Worm (Caenorhabditis elegans) whole organism, early embryonic: ENCODE data around the gene C54E10.3.

Experiments used
- B0310.2 ChIP-seq: sonication (generic microtip); optimal IDR thresholded peaks from 2 replicates; lab custom pipeline; 2016; ENCODE audit warnings: mild to moderate bottlenecking, missing genetic modification characterization, missing compliant biosample characterization
- F13C5.2 ChIP-seq: sonication (generic microtip); optimal IDR thresholded peaks from 2 replicates; lab custom pipeline; 2017; ENCODE audit warnings: mild to moderate bottlenecking, missing genetic modification characterization, inconsistent platforms, missing compliant biosample characterization
- aly-1 ChIP-seq: sonication (generic microtip); optimal IDR thresholded peaks from 2 replicates; lab custom pipeline; 2016; ENCODE audit warnings: missing genetic modification characterization, missing compliant biosample characterization
- ama-1 ChIP-seq: fragments of 150-350 bp; optimal IDR thresholded peaks from 2 replicates; lab custom pipeline; 2014
- ceh-13 ChIP-seq: fragments of 200-800 bp; sonication (Bioruptor generic); optimal IDR thresholded peaks from 2 replicates; lab custom pipeline; 2018; ENCODE audit warnings: mild to moderate bottlenecking, missing genetic modification characterization, missing compliant biosample characterization
- ceh-36 ChIP-seq: sonication (generic microtip); optimal IDR thresholded peaks from 2 replicates; lab custom pipeline; 2016; ENCODE audit warnings: missing genetic modification characterization, inconsistent platforms, missing compliant biosample characterization
- ets-7 ChIP-seq: sonication (generic microtip); optimal IDR thresholded peaks from 2 replicates; lab custom pipeline; 2016; ENCODE audit warnings: missing genotype, missing genetic modification characterization, missing compliant biosample characterization
- flt-1 ChIP-seq: fragments of 200-800 bp; sonication (Bioruptor generic); IDR thresholded peaks from 2 replicates; pipeline ENCODE4 v1.3.6; 2022; ENCODE audit warnings: missing genetic modification characterization, missing compliant biosample characterization
- hmbx-1 ChIP-seq: sonication (generic microtip); optimal IDR thresholded peaks from 2 replicates; lab custom pipeline; 2016; ENCODE audit warnings: mild to moderate bottlenecking, missing genetic modification characterization, missing compliant biosample characterization
- hmg-4 ChIP-seq: fragments of 200-800 bp; sonication (Bioruptor generic); optimal IDR thresholded peaks from 2 replicates; lab custom pipeline; 2018; ENCODE audit warnings: mild to moderate bottlenecking, missing genetic modification characterization, missing compliant biosample characterization
- hnd-1 ChIP-seq: sonication (generic microtip); optimal IDR thresholded peaks from 2 replicates; lab custom pipeline; 2016; ENCODE audit warnings: missing genetic modification characterization, missing compliant biosample characterization
- pes-1 ChIP-seq: fragments of 200-800 bp; sonication (Bioruptor generic); IDR thresholded peaks from 2 replicates; pipeline ENCODE4 v1.3.6; 2022; ENCODE audit warnings: missing genetic modification reagents, missing genetic modification characterization, missing compliant biosample characterization
- scrt-1 ChIP-seq: fragments of 200-800 bp; sonication (Bioruptor generic); IDR thresholded peaks from 2 replicates; pipeline ENCODE4 v1.3.6; 2022; ENCODE audit warnings: missing genetic modification characterization, missing compliant biosample characterization
- sea-1 ChIP-seq: fragments of 200-800 bp; sonication (Bioruptor generic); conservative IDR thresholded peaks from 2 replicates; pipeline ENCODE4 v1.3.6; 2022; ENCODE audit warnings: missing genetic modification characterization, missing compliant biosample characterization
- tbx-11 ChIP-seq: fragments of 200-800 bp; sonication (Bioruptor generic); IDR thresholded peaks from 2 replicates; pipeline ENCODE4 v1.3.6; 2022; ENCODE audit warnings: missing genetic modification characterization, missing compliant biosample characterization
- tbx-37 ChIP-seq: fragments of 200-800 bp; sonication (Bioruptor generic); conservative IDR thresholded peaks from 2 replicates; pipeline ENCODE4 v1.3.6; 2022; ENCODE audit warnings: missing genetic modification reagents, missing genetic modification characterization, missing compliant biosample characterization
- tra-4 ChIP-seq: sonication (generic microtip); optimal IDR thresholded peaks from 2 replicates; lab custom pipeline; 2017; ENCODE audit warnings: missing genetic modification characterization, missing compliant biosample characterization

The C54E10.3 gene

DNA sequence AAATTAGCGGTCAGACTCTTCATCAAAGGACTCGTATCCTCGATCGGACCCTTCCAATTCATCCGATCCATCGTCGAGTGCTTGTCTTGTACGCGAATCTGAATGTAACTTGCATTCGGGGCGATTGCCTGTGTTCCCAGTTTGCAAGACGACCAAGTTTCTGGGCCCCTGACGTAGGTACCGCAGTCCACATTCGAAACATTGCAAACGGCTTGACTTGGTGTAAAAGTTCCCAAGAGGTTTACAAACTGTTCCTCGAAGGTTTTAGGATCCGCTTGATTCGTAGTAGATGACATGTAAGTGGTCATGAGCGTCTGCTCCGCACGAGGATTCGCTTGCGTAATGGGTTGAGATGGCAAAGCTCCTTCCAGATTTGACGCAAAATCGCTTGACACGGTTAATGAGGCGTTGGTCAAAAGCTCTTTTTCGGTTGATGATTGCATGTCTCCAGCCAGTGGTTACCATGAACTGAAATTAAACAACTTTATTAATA is 34.5 kb upstream of the C54E10.3 start, which contains the start of gene Y17D7B.4:
Gene Y17D7B.4, minus strand, starts transcription at position 443 of the 493 bp plus-strand sequence.
- TF ChIP-seq scrt-1 = no peak
- TF ChIP-seq pes-1 (GFP tag; lab: Robert Waterston, UW) = no peak
- TF ChIP-seq flt-1 (GFP tag; lab: Robert Waterston, UW) = no peak
- no peak for TF ChIP-seq tbx-11 (GFP tag; lab: Robert Waterston, UW)
- no peak for TF ChIP-seq ceh-36 (tag; lab: Kevin White, UChicago)
- TF ChIP-seq ceh-13 (GFP tag; lab: Kevin White, UChicago) = no peak
- TF ChIP-seq hnd-1 (tag; lab: Kevin White, UChicago) = no peak
- no peak for TF ChIP-seq ama-1 (lab: Kevin White, UChicago)
- no peak for TF ChIP-seq tbx-37 (GFP tag; lab: Robert Waterston, UW)
- TF ChIP-seq hmg-4 (GFP tag; lab: Kevin White, UChicago) = no peak
- no peak for TF ChIP-seq B0310.2 (tag; lab: Kevin White, UChicago)
- TF ChIP-seq sea-1 = no peak
- no peak for TF ChIP-seq aly-1 (tag; lab: Kevin White, UChicago)
- TF ChIP-seq tra-4 (tag; lab: Kevin White, UChicago) = no peak

- no peak for TF ChIP-seq ets-7 (tag; lab: Kevin White, UChicago)
- TF ChIP-seq ceh-36 (tag; lab: Kevin White, UChicago) = no peak
- TF ChIP-seq aly-1 (tag; lab: Kevin White, UChicago) = no peak
- TF ChIP-seq ceh-13 (GFP tag; lab: Kevin White, UChicago) = no peak
- no peak for TF ChIP-seq sea-1
- TF ChIP-seq pes-1 (GFP tag; lab: Robert Waterston, UW) = no peak
- TF ChIP-seq B0310.2 (tag; lab: Kevin White, UChicago) = no peak
- no peak for TF ChIP-seq scrt-1
- TF ChIP-seq F13C5.2 (tag; lab: Kevin White, UChicago) = no peak
Measured at ce11 chrV:18780605-18781004, 30.2 kb upstream of the C54E10.3 start.

DNA sequence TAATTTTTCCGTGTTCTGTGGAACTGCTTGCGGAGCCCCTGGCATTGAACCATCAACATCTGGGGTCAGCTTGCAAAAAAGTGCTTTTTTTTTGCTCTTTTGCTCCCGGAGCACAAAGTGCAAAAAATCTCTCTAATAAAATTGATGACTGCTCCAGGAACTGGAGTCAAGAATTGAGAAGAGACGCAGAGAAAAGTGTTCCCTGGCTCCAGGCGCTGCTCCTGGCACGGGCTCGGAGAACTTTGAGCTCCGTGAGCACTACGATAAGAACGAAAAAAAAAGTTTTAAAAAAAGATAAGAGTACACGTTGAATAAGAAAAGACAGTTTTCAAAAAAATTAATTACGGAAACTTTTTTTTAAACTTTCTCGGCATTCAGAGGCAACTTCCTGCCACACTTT is 28.1 kb upstream of the C54E10.3 start:
- TF ChIP-seq hnd-1 (tag; lab: Kevin White, UChicago) (no peak), tbx-37 (GFP tag; lab: Robert Waterston, UW) (no peak), hmbx-1 (tag; lab: Kevin White, UChicago) (no peak), sea-1 (no peak), pes-1 (GFP tag; lab: Robert Waterston, UW) (no peak), F13C5.2 (tag; lab: Kevin White, UChicago) (no peak), ets-7 (tag; lab: Kevin White, UChicago) (no peak), ceh-13 (GFP tag; lab: Kevin White, UChicago) (no peak)

DNA sequence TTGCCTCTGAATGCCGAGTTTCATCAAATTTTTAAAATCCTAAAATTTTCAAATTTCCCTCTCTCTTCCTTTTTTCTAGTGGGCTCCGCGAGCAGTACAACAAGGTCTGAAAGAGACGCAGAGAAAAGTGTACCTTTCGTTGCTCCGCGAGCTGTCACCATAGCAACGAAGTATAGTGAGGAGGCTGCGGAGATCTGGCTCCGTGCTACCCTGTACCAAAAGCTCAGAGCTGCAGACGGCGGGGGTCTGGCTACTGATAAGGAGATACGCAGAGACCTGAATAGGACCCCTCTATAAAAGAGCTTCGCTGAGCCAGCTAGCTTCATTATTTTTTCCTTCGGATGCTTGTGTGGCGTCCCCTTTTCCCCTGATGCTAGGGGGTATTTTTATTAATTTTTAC is 27.3 kb upstream of the C54E10.3 start, which contains the start of gene Y17D7B.10:
Gene Y17D7B.10, plus strand, starts transcription at position 243 of the 400 bp plus-strand sequence.
- TF ChIP-seq ceh-36 (tag; lab: Kevin White, UChicago) (no peak), hmbx-1 (tag; lab: Kevin White, UChicago) (no peak), tra-4 (tag; lab: Kevin White, UChicago) (no peak), hnd-1 (tag; lab: Kevin White, UChicago) (no peak), sea-1 (no peak), hmg-4 (GFP tag; lab: Kevin White, UChicago) (no peak), pes-1 (GFP tag; lab: Robert Waterston, UW) (no peak), tbx-11 (GFP tag; lab: Robert Waterston, UW) (no peak), aly-1 (tag; lab: Kevin White, UChicago) (no peak), scrt-1 (no peak), B0310.2 (tag; lab: Kevin White, UChicago) (no peak), ets-7 (tag; lab: Kevin White, UChicago) (no peak), F13C5.2 (tag; lab: Kevin White, UChicago) (no peak), ceh-13 (GFP tag; lab: Kevin White, UChicago) (no peak)

- TF ChIP-seq F13C5.2 (tag; lab: Kevin White, UChicago) = no peak
- no peak for TF ChIP-seq ets-7 (tag; lab: Kevin White, UChicago)
- TF ChIP-seq tbx-11 (GFP tag; lab: Robert Waterston, UW) = no peak
- no peak for TF ChIP-seq hmg-4 (GFP tag; lab: Kevin White, UChicago)
- no peak for TF ChIP-seq ama-1 (lab: Kevin White, UChicago)
- no peak for TF ChIP-seq sea-1
- TF ChIP-seq tbx-37 (GFP tag; lab: Robert Waterston, UW) = no peak
- no peak for TF ChIP-seq tra-4 (tag; lab: Kevin White, UChicago)
- no peak for TF ChIP-seq B0310.2 (tag; lab: Kevin White, UChicago)
- TF ChIP-seq pes-1 (GFP tag; lab: Robert Waterston, UW) = no peak
- TF ChIP-seq ceh-13 (GFP tag; lab: Kevin White, UChicago) = no peak
- TF ChIP-seq hmbx-1 (tag; lab: Kevin White, UChicago) = no peak
Measured at ce11 chrV:18786694-18787093, 24.1 kb upstream of the C54E10.3 start, which contains the start of gene Y17D7B.3. Y17D7B.3 (minus strand) TSS chrV:18786794.

- TF ChIP-seq flt-1 (GFP tag; lab: Robert Waterston, UW) = no peak
- no peak for TF ChIP-seq ama-1 (lab: Kevin White, UChicago)
- no peak for TF ChIP-seq scrt-1
- TF ChIP-seq B0310.2 (tag; lab: Kevin White, UChicago) = no peak
- no peak for TF ChIP-seq hmbx-1 (tag; lab: Kevin White, UChicago)
- no peak for TF ChIP-seq tbx-37 (GFP tag; lab: Robert Waterston, UW)
- TF ChIP-seq hnd-1 (tag; lab: Kevin White, UChicago) = no peak
- TF ChIP-seq ets-7 (tag; lab: Kevin White, UChicago) = no peak
Measured at ce11 chrV:18787417-18787918, 23.3 kb upstream of the C54E10.3 start, which contains the start of gene Y17D7B.2. Y17D7B.2 (plus strand) TSS chrV:18787739.

DNA sequence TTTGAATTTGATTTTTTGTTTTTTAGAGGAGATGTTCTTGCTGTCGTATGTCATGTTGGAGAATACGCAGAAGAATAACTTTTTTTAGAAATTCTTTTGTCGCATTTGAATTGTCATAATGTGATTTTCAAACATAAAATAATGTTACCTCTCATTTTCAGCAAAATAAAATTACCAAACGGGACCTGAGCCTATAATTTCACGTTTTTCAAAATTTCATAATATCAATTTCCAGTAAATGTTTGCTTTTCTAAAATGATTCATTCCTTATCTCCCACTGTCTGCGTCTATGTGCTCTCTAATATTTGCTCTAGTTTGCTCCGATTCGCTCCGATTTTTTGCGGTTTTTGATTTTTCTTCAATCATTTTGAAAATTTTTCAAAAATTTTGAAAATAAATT is 20.1 kb upstream of the C54E10.3 start, which contains the start of gene nhr-231:
Gene nhr-231, plus strand, starts transcription at position 301 of the 400 bp plus-strand sequence.
- no peak for TF ChIP-seq F13C5.2 (tag; lab: Kevin White, UChicago)
- no peak for TF ChIP-seq hmbx-1 (tag; lab: Kevin White, UChicago)
- TF ChIP-seq ama-1 (lab: Kevin White, UChicago) = no peak
- TF ChIP-seq sea-1 = no peak
- no peak for TF ChIP-seq B0310.2 (tag; lab: Kevin White, UChicago)
- no peak for TF ChIP-seq pes-1 (GFP tag; lab: Robert Waterston, UW)
- no peak for TF ChIP-seq aly-1 (tag; lab: Kevin White, UChicago)
- TF ChIP-seq ceh-13 (GFP tag; lab: Kevin White, UChicago) = no peak
- TF ChIP-seq tra-4 (tag; lab: Kevin White, UChicago) = no peak
- no peak for TF ChIP-seq hnd-1 (tag; lab: Kevin White, UChicago)
- TF ChIP-seq scrt-1 = no peak
- no peak for TF ChIP-seq tbx-11 (GFP tag; lab: Robert Waterston, UW)
- TF ChIP-seq tbx-37 (GFP tag; lab: Robert Waterston, UW) = no peak
- no peak for TF ChIP-seq ceh-36 (tag; lab: Kevin White, UChicago)
- no peak for TF ChIP-seq flt-1 (GFP tag; lab: Robert Waterston, UW)
- TF ChIP-seq ets-7 (tag; lab: Kevin White, UChicago) = no peak
- TF ChIP-seq hmg-4 (GFP tag; lab: Kevin White, UChicago) = no peak
